Worm (Caenorhabditis elegans) whole organism, L2 larva: ENCODE data around the gene C38C6.3.
"Not testable (repeated sequence)": the region's sequence is repeated elsewhere in the genome, so short reads cannot be mapped to it uniquely, and the experiment has no call there.

ENCODE experiments used
- blmp-1 ChIP-seq: sonication (generic microtip); optimal IDR thresholded peaks from 2 replicates; lab custom pipeline; 2017; ENCODE audit warnings: missing genetic modification characterization, mild to moderate bottlenecking, missing compliant biosample characterization, antibody characterized with exemption, moderate library complexity; ENCODE audit not compliant: insufficient read depth
- egl-27 ChIP-seq: sonication (generic microtip); optimal IDR thresholded peaks from 3 replicates; lab custom pipeline; 2017; ENCODE audit warnings: missing biosample characterization, missing genetic modification reagents, missing genetic modification characterization
- elt-3 ChIP-seq: sonication (generic microtip); optimal IDR thresholded peaks from 2 replicates; lab custom pipeline; 2017; ENCODE audit warnings: missing biosample characterization, missing genetic modification characterization
- gmeb-1 ChIP-seq: fragments of 150-350 bp; optimal IDR thresholded peaks from 2 replicates; lab custom pipeline; 2014; ENCODE audit warnings: missing biosample characterization, missing genetic modification characterization
- lsy-2 ChIP-seq, 2 experiments: fragments of 150-350 bp in 1 of 2; sonication (generic microtip) in 1 of 2; optimal IDR thresholded peaks; 2 replicates each; lab custom pipeline; 2014 to 2017; ENCODE audit warnings: missing biosample characterization in 2 of 2, missing genetic modification characterization in 2 of 2
- nhr-77 ChIP-seq: fragments of 150-350 bp; optimal IDR thresholded peaks from 2 replicates; lab custom pipeline; 2014; ENCODE audit warnings: missing biosample characterization, missing genetic modification characterization
- skn-1 ChIP-seq: sonication (generic microtip); optimal IDR thresholded peaks from 2 replicates; lab custom pipeline; 2017; ENCODE audit warnings: missing biosample characterization, missing genetic modification characterization
- unc-39 ChIP-seq: fragments of 150-350 bp; optimal IDR thresholded peaks from 2 replicates; lab custom pipeline; 2014; ENCODE audit warnings: missing biosample characterization, missing genetic modification characterization
- unc-62 ChIP-seq: fragments of 150-350 bp; optimal IDR thresholded peaks from 2 replicates; lab custom pipeline; 2014; ENCODE audit warnings: missing biosample characterization, missing genetic modification reagents, missing genetic modification characterization
- ztf-11 ChIP-seq: sonication (generic microtip); optimal IDR thresholded peaks from 2 replicates; lab custom pipeline; 2017; ENCODE audit warnings: missing biosample characterization, missing genetic modification characterization

DNA sequence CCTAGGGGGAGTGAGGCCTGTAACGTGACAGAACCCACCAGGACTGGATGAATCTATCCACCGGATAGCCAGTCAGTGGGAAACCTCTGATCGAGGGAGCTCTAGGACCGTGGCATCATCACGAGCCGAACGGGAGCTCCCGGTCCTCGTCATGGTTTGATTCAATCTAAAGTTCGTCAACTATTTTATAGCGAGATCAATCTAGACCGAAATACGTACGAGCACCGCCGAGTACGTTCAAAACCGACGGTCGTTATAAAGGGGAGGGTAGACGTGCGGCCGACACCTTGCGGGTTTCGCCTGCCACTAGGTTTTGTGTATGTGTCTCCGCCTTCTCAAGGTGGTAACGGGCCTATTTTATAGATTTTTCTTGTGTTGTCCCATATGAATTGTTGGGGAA, 8.5 kb downstream of the C38C6.3 start:
- not testable (repeated sequence) for TF ChIP-seq egl-27 (tag; lab: Kevin White, UChicago); ztf-11 (tag; lab: Kevin White, UChicago); elt-3 (tag; lab: Kevin White, UChicago); unc-62 (GFP tag; lab: Kevin White, UChicago); blmp-1 (tag; lab: Kevin White, UChicago); unc-39 (tag; lab: Kevin White, UChicago); nhr-77 (tag; lab: Kevin White, UChicago); skn-1 (tag; lab: Kevin White, UChicago); gmeb-1 (tag; lab: Kevin White, UChicago)
- TF ChIP-seq lsy-2 (tag; optimal IDR thresholded peaks at IDR 0.05; lab: Kevin White, UChicago): peak in 1 of 2 experiments; percentile 2
